Worm (Caenorhabditis elegans): Measurements from ENCODE around the gene got-2.2.

- TF ChIP-seq pha-4 (tag; optimal IDR thresholded peaks at IDR 0.05), result no peak
- TF ChIP-seq nhr-25 (tag; optimal IDR thresholded peaks at IDR 0.05), result no peak
- no peak for TF ChIP-seq ceh-16 (tag; optimal IDR thresholded peaks at IDR 0.05)
- TF ChIP-seq ztf-11 (tag; optimal IDR thresholded peaks at IDR 0.05), result no peak
- TF ChIP-seq nhr-11 (tag; optimal IDR thresholded peaks at IDR 0.05), result no peak
- TF ChIP-seq ceh-82 (tag; optimal IDR thresholded peaks at IDR 0.05), result no peak
- no peak for TF ChIP-seq lin-39 (tag; optimal IDR thresholded peaks at IDR 0.05)
- no peak for TF ChIP-seq jun-1 (tag; optimal IDR thresholded peaks at IDR 0.05)
- no peak for TF ChIP-seq fos-1 (tag; optimal IDR thresholded peaks at IDR 0.05)
- TF ChIP-seq nhr-12 (tag; optimal IDR thresholded peaks at IDR 0.05), result no peak
- no peak for TF ChIP-seq elt-3 (tag; optimal IDR thresholded peaks at IDR 0.05)
- no peak for TF ChIP-seq mdl-1 (tag; optimal IDR thresholded peaks at IDR 0.05)
- TF ChIP-seq skn-1 (tag; optimal IDR thresholded peaks at IDR 0.05), result no peak
Measured at ce11 chrX:6273772-6274171, 33.0 kb downstream of the got-2.2 start.

All from whole organism, L3 larva.